Fruit fly (Drosophila melanogaster) whole organism, embryonic: Measurements from ENCODE around the gene UQCR-Q.

ENCODE experiments used
- B-H1 ChIP-seq: fragments of 200-800 bp; sonication (Bioruptor generic); IDR thresholded peaks from 3 replicates; pipeline ENCODE4 v1.3.6; 2022; ENCODE audit warnings: missing biosample characterization, missing genetic modification characterization
- CG10209 ChIP-seq: fragments of 200-800 bp; sonication (Bioruptor generic); optimal IDR thresholded peaks from 3 replicates; lab custom pipeline; 2017; ENCODE audit warnings: missing biosample characterization, mild to moderate bottlenecking, missing genetic modification characterization, missing genetic modification reagents
- CG10654 ChIP-seq: fragments of 200-800 bp; sonication (Bioruptor generic); optimal IDR thresholded peaks from 2 replicates; lab custom pipeline; 2016; ENCODE audit warnings: missing biosample characterization, missing genetic modification characterization
- CG12155 ChIP-seq: fragments of 200-800 bp; sonication (Bioruptor generic); optimal IDR thresholded peaks from 3 replicates; lab custom pipeline; 2016; ENCODE audit warnings: missing biosample characterization, missing genetic modification characterization
- CG12219 ChIP-seq: fragments of 200-800 bp; sonication (Bioruptor generic); optimal IDR thresholded peaks from 3 replicates; lab custom pipeline; 2018; ENCODE audit warnings: missing biosample characterization, mild to moderate bottlenecking, missing genetic modification characterization
- CG12659 ChIP-seq: fragments of 200-800 bp; sonication (Bioruptor generic); optimal IDR thresholded peaks from 3 replicates; lab custom pipeline; 2017; ENCODE audit warnings: mild to moderate bottlenecking, missing biosample characterization, missing genetic modification reagents, missing genetic modification characterization
- CG12744 ChIP-seq: fragments of 200-800 bp; sonication (Bioruptor generic); optimal IDR thresholded peaks from 2 replicates; lab custom pipeline; 2016; ENCODE audit warnings: missing biosample characterization, missing genetic modification characterization
- CG13894 ChIP-seq: fragments of 200-800 bp; sonication (Bioruptor generic); optimal IDR thresholded peaks from 3 replicates; lab custom pipeline; 2018; ENCODE audit warnings: missing biosample characterization, mild to moderate bottlenecking, missing genetic modification characterization, moderate library complexity
- CG14860 ChIP-seq: fragments of 200-800 bp; sonication (Bioruptor generic); IDR thresholded peaks from 3 replicates; pipeline ENCODE4 v1.3.6; 2022; ENCODE audit warnings: missing biosample characterization, missing genetic modification characterization; ENCODE audit not compliant: partially characterized antibody
- CG1529 ChIP-seq: fragments of 200-800 bp; sonication (Bioruptor generic); optimal IDR thresholded peaks from 3 replicates; lab custom pipeline; 2018; ENCODE audit warnings: missing biosample characterization, missing genetic modification characterization
- CG15601 ChIP-seq: fragments of 200-800 bp; sonication (Bioruptor generic); optimal IDR thresholded peaks from 3 replicates; lab custom pipeline; 2019; ENCODE audit warnings: missing biosample characterization, mild to moderate bottlenecking, missing genetic modification characterization, moderate library complexity
- CG1603 ChIP-seq: fragments of 200-800 bp; sonication (Bioruptor generic); optimal IDR thresholded peaks from 2 replicates; lab custom pipeline; 2019; ENCODE audit warnings: missing biosample characterization, mild to moderate bottlenecking, missing genetic modification characterization, moderate library complexity
- CG1647 ChIP-seq: fragments of 200-800 bp; sonication (Bioruptor generic); optimal IDR thresholded peaks from 3 replicates; lab custom pipeline; 2016; ENCODE audit warnings: missing biosample characterization, missing genetic modification characterization
- CG18011 ChIP-seq: fragments of 200-800 bp; sonication (Bioruptor generic); optimal IDR thresholded peaks from 2 replicates; lab custom pipeline; 2017; ENCODE audit warnings: missing biosample characterization, missing genetic modification characterization, mild to moderate bottlenecking, moderate library complexity, missing genotype
- CG18476 ChIP-seq: fragments of 200-800 bp; sonication (Bioruptor generic); optimal IDR thresholded peaks from 2 replicates; lab custom pipeline; 2016; ENCODE audit warnings: missing biosample characterization, mild to moderate bottlenecking, missing genetic modification characterization
- CG2116 ChIP-seq: fragments of 200-800 bp; sonication (Bioruptor generic); optimal IDR thresholded peaks from 3 replicates; lab custom pipeline; 2018; ENCODE audit warnings: missing biosample characterization, mild to moderate bottlenecking, missing genetic modification characterization
- CG2199 ChIP-seq: fragments of 200-800 bp; sonication (Bioruptor generic); IDR thresholded peaks from 3 replicates; pipeline ENCODE4 v1.3.6; 2022; ENCODE audit warnings: missing biosample characterization, missing genetic modification characterization
- CG30020 ChIP-seq: fragments of 200-800 bp; optimal IDR thresholded peaks from 2 replicates; lab custom pipeline; 2019; ENCODE audit warnings: missing biosample characterization, mild to moderate bottlenecking, missing genetic modification characterization, moderate library complexity
- CG31441 ChIP-seq: fragments of 200-800 bp; sonication (Bioruptor generic); IDR thresholded peaks from 2 replicates; pipeline ENCODE4 v1.3.6; 2022; ENCODE audit warnings: missing biosample characterization, missing genetic modification characterization
- CG3838 ChIP-seq: fragments of 200-800 bp; sonication (Bioruptor generic); optimal IDR thresholded peaks from 3 replicates; lab custom pipeline; 2016; ENCODE audit warnings: missing biosample characterization, missing genetic modification characterization
- CG4360 ChIP-seq: fragments of 200-800 bp; sonication (Bioruptor generic); IDR thresholded peaks from 2 replicates; pipeline ENCODE4 v1.3.6; 2022; ENCODE audit warnings: missing biosample characterization, missing genetic modification characterization
- CG4854 ChIP-seq: fragments of 200-800 bp; sonication (Bioruptor generic); optimal IDR thresholded peaks from 2 replicates; lab custom pipeline; 2016; ENCODE audit warnings: missing biosample characterization, missing genetic modification characterization, inconsistent platforms
- CG6765 ChIP-seq: fragments of 200-800 bp; sonication (Bioruptor generic); optimal IDR thresholded peaks from 3 replicates; lab custom pipeline; 2017; ENCODE audit warnings: missing biosample characterization, mild to moderate bottlenecking, missing genetic modification characterization
- CG6813 ChIP-seq: fragments of 200-800 bp; sonication (Bioruptor generic); optimal IDR thresholded peaks from 2 replicates; lab custom pipeline; 2017; ENCODE audit warnings: missing biosample characterization, missing genetic modification characterization, mild to moderate bottlenecking, moderate library complexity, missing genetic modification reagents
- CG7839 ChIP-seq: fragments of 200-800 bp; sonication (Bioruptor generic); optimal IDR thresholded peaks from 3 replicates; lab custom pipeline; 2018; ENCODE audit warnings: missing biosample characterization, mild to moderate bottlenecking, missing genetic modification characterization, moderate library complexity
- CG8924 ChIP-seq: fragments of 200-800 bp; optimal IDR thresholded peaks from 3 replicates; lab custom pipeline; 2019; ENCODE audit warnings: missing biosample characterization, mild to moderate bottlenecking, missing genetic modification characterization, moderate library complexity
- CG9727 ChIP-seq: fragments of 200-800 bp; sonication (Bioruptor generic); optimal IDR thresholded peaks from 3 replicates; lab custom pipeline; 2017; ENCODE audit warnings: missing biosample characterization, mild to moderate bottlenecking, missing genetic modification characterization
- CG9797 ChIP-seq: fragments of 200-800 bp; sonication (Bioruptor generic); optimal IDR thresholded peaks from 3 replicates; lab custom pipeline; 2018; ENCODE audit warnings: missing biosample characterization, mild to moderate bottlenecking, missing genetic modification characterization
- D19A ChIP-seq: fragments of 200-800 bp; optimal IDR thresholded peaks from 3 replicates; lab custom pipeline; 2019; ENCODE audit warnings: missing biosample characterization, mild to moderate bottlenecking, missing genetic modification characterization, moderate library complexity
- Dip3 ChIP-seq: fragments of 200-800 bp; sonication (Bioruptor generic); optimal IDR thresholded peaks from 3 replicates; lab custom pipeline; 2016; ENCODE audit warnings: missing biosample characterization, missing genetic modification characterization
- Doc2 ChIP-seq: fragments of 200-800 bp; sonication (Bioruptor generic); IDR thresholded peaks from 2 replicates; pipeline ENCODE4 v1.3.6; 2022; ENCODE audit warnings: missing biosample characterization, missing genetic modification characterization
- Dref ChIP-seq: fragments of 200-800 bp; sonication (Bioruptor generic); IDR thresholded peaks from 2 replicates; pipeline ENCODE4 v1.3.6; 2022; ENCODE audit warnings: missing biosample characterization, missing genetic modification characterization
- HLH54F ChIP-seq: fragments of 200-800 bp; sonication (Bioruptor generic); optimal IDR thresholded peaks from 3 replicates; lab custom pipeline; 2016; ENCODE audit warnings: missing biosample characterization, missing genetic modification characterization
- Hmr ChIP-seq: fragments of 200-800 bp; sonication (Bioruptor generic); optimal IDR thresholded peaks from 3 replicates; lab custom pipeline; 2017; ENCODE audit warnings: mild to moderate bottlenecking, missing biosample characterization, missing genetic modification reagents, missing genetic modification characterization
- Nf-YA ChIP-seq: fragments of 200-800 bp; sonication (Bioruptor generic); IDR thresholded peaks from 2 replicates; pipeline ENCODE4 v1.3.6; 2022; ENCODE audit warnings: missing biosample characterization, missing genetic modification characterization
- Optix ChIP-seq: fragments of 200-800 bp; sonication (Bioruptor generic); IDR thresholded peaks from 3 replicates; pipeline ENCODE4 v1.3.6; 2022; ENCODE audit warnings: missing biosample characterization, missing genetic modification characterization
- PHDP ChIP-seq: fragments of 200-800 bp; sonication (Bioruptor generic); optimal IDR thresholded peaks from 3 replicates; lab custom pipeline; 2018; ENCODE audit warnings: missing biosample characterization, mild to moderate bottlenecking, missing genetic modification characterization, moderate library complexity
- bbx ChIP-seq: fragments of 200-800 bp; sonication (Bioruptor generic); IDR thresholded peaks from 2 replicates; pipeline ENCODE4 v1.3.6; 2022; ENCODE audit warnings: missing biosample characterization, missing genetic modification characterization; ENCODE audit not compliant: partially characterized antibody
- bcd ChIP-seq: fragments of 200-800 bp; sonication (Bioruptor generic); optimal IDR thresholded peaks from 2 replicates; lab custom pipeline; 2017; ENCODE audit warnings: missing biosample characterization, mild to moderate bottlenecking, missing genetic modification characterization
- disco-r ChIP-seq: fragments of 200-800 bp; sonication (Bioruptor generic); optimal IDR thresholded peaks from 2 replicates; lab custom pipeline; 2016; ENCODE audit warnings: missing biosample characterization, missing genetic modification characterization
- ems ChIP-seq: fragments of 200-800 bp; sonication (Bioruptor generic); optimal IDR thresholded peaks from 3 replicates; lab custom pipeline; 2016; ENCODE audit warnings: missing biosample characterization, missing genetic modification characterization
- gcm2 ChIP-seq: fragments of 200-800 bp; sonication (Bioruptor generic); optimal IDR thresholded peaks from 2 replicates; lab custom pipeline; 2016; ENCODE audit warnings: missing biosample characterization, missing genetic modification characterization
- ind ChIP-seq: fragments of 200-800 bp; sonication (Bioruptor generic); optimal IDR thresholded peaks from 3 replicates; lab custom pipeline; 2016; ENCODE audit warnings: missing biosample characterization, missing genetic modification characterization
- phol ChIP-seq: fragments of 200-800 bp; sonication (Bioruptor generic); optimal IDR thresholded peaks from 3 replicates; lab custom pipeline; 2018; ENCODE audit warnings: missing biosample characterization, mild to moderate bottlenecking, missing genetic modification characterization, moderate library complexity
- pita ChIP-seq: fragments of 200-800 bp; sonication (Bioruptor generic); optimal IDR thresholded peaks from 2 replicates; lab custom pipeline; 2017; ENCODE audit warnings: missing biosample characterization, mild to moderate bottlenecking, missing genetic modification characterization
- row ChIP-seq: fragments of 200-800 bp; sonication (Bioruptor generic); IDR thresholded peaks from 3 replicates; pipeline ENCODE4 v1.3.6; 2022; ENCODE audit warnings: missing biosample characterization, missing genetic modification characterization
- sens ChIP-seq: fragments of 200-800 bp; sonication (Bioruptor generic); peaks from one replicate; lab custom pipeline; 2016; ENCODE audit warnings: missing biosample characterization, missing genetic modification characterization
- slou ChIP-seq: fragments of 200-800 bp; sonication (Bioruptor generic); optimal IDR thresholded peaks from 3 replicates; lab custom pipeline; 2016; ENCODE audit warnings: missing biosample characterization, missing genetic modification characterization
- sug ChIP-seq: fragments of 200-800 bp; optimal IDR thresholded peaks from 2 replicates; lab custom pipeline; 2019; ENCODE audit warnings: missing biosample characterization, mild to moderate bottlenecking, missing genetic modification characterization, moderate library complexity
- unc-4 ChIP-seq: fragments of 200-800 bp; sonication (Bioruptor generic); IDR thresholded peaks from 2 replicates; pipeline ENCODE4 v1.3.6; 2022; ENCODE audit warnings: missing biosample characterization, missing genetic modification characterization; ENCODE audit not compliant: partially characterized antibody
- zen ChIP-seq: fragments of 200-800 bp; sonication (Bioruptor generic); optimal IDR thresholded peaks from 3 replicates; lab custom pipeline; 2018; ENCODE audit warnings: missing biosample characterization, mild to moderate bottlenecking, missing genetic modification characterization, moderate library complexity

UQCR-Q gene

DNA sequence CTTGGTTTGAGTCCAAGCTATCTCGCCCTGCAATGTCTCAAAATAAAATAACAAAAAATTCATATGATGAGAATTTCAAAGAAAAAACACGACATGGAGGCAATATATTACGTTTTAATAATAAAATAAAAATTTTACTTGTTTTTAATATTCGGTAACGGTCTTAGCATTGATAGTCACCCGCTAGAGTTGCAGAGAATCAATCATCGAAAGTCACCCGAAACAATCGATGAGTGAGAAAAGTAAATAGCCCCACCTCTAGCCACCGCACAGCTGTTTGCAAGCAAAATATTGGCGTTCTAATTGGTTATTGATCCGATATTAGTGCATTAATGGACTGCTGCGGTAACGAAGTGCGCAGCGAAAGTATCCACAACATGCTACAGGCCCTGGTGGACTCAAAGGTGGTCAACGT, 1.4 kb downstream of the UQCR-Q start, which contains the start of gene CG34250 (continued):
- peak; percentile 11 for TF ChIP-seq CG10654 (GFP tag; lab: Kevin White, UChicago)
- peak; percentile 44 for TF ChIP-seq ind (GFP tag; lab: Kevin White, UChicago)
- peak; percentile 37 for TF ChIP-seq D19A (tag; lab: Kevin White, UChicago)
- TF ChIP-seq unc-4 (GFP tag; lab: Robert Waterston, UW): peak; percentile 85
- TF ChIP-seq CG31441 (GFP tag; lab: Robert Waterston, UW): peak; percentile 60; the same call in 1 of the 2 replicates
- TF ChIP-seq CG15601 (tag; lab: Kevin White, UChicago): peak; percentile 58
- TF ChIP-seq CG8924 (tag; lab: Kevin White, UChicago): peak; percentile 42
- TF ChIP-seq bbx (GFP tag; lab: Robert Waterston, UW): peak; percentile 68
- peak; percentile 89 for TF ChIP-seq Dref (GFP tag; lab: Robert Waterston, UW)
- peak; percentile 34 for TF ChIP-seq ems
- no peak for TF ChIP-seq disco-r
- peak; percentile 26 for TF ChIP-seq PHDP
- peak; percentile 71 for TF ChIP-seq pita (GFP tag; lab: Kevin White, UChicago)
- TF ChIP-seq CG10209 (GFP tag; lab: Kevin White, UChicago): peak; percentile 39
- peak; percentile 39 for TF ChIP-seq zen
- peak; percentile 37 for TF ChIP-seq gcm2
- no peak for TF ChIP-seq Doc2
- TF ChIP-seq CG7839 (tag; lab: Kevin White, UChicago): peak; percentile 9
- TF ChIP-seq CG12219 (GFP tag; lab: Kevin White, UChicago): no peak
- TF ChIP-seq Optix: no peak
- TF ChIP-seq CG2116: peak; percentile 100
- peak; percentile 52 for TF ChIP-seq CG9797 (GFP tag; lab: Kevin White, UChicago)
- no peak for TF ChIP-seq Nf-YA (GFP tag; lab: Robert Waterston, UW)
- TF ChIP-seq CG12155: peak; percentile 38
- TF ChIP-seq CG18011: peak; percentile 4
- TF ChIP-seq CG4360 (GFP tag; lab: Robert Waterston, UW): no peak
- no peak for TF ChIP-seq CG2199
- TF ChIP-seq sens (GFP tag; lab: Kevin White, UChicago): peak; percentile 78
- peak; percentile 19 for TF ChIP-seq Dip3 (GFP tag; lab: Kevin White, UChicago)
- TF ChIP-seq Hmr (GFP tag; lab: Kevin White, UChicago): peak; percentile 55
- TF ChIP-seq CG12659 (GFP tag; lab: Kevin White, UChicago): peak; percentile 79
- peak; percentile 47; the same call in 1 of the 3 replicates for TF ChIP-seq row (GFP tag; lab: Robert Waterston, UW)
- TF ChIP-seq bcd (GFP tag; lab: Kevin White, UChicago): peak; percentile 23
- TF ChIP-seq CG12744 (GFP tag; lab: Kevin White, UChicago): no peak
- TF ChIP-seq CG6765 (GFP tag; lab: Kevin White, UChicago): no peak
- no peak for TF ChIP-seq CG1529
- TF ChIP-seq CG6813 (GFP tag; lab: Kevin White, UChicago): no peak
- peak; percentile 31 for TF ChIP-seq HLH54F (GFP tag; lab: Kevin White, UChicago)
- peak; percentile 63 for TF ChIP-seq phol (tag; lab: Kevin White, UChicago)
- TF ChIP-seq CG1603 (tag; lab: Kevin White, UChicago): peak; percentile 25
- no peak for TF ChIP-seq B-H1 (GFP tag; lab: Robert Waterston, UW)
- peak; percentile 39 for TF ChIP-seq CG18476 (GFP tag; lab: Kevin White, UChicago)
- peak; percentile 53 for TF ChIP-seq CG30020 (tag; lab: Kevin White, UChicago)
- peak; percentile 10 for TF ChIP-seq slou (GFP tag; lab: Kevin White, UChicago)
- peak; percentile 72 for TF ChIP-seq sug (tag; lab: Kevin White, UChicago)
- peak; percentile 28 for TF ChIP-seq CG3838 (GFP tag; lab: Kevin White, UChicago)
- peak; percentile 37 for TF ChIP-seq CG4854 (GFP tag; lab: Kevin White, UChicago)
- TF ChIP-seq CG9727: peak; percentile 31
- TF ChIP-seq CG13894 (tag; lab: Kevin White, UChicago): peak; percentile 60
- peak; percentile 66; the same call in 2 of the 3 replicates for TF ChIP-seq CG14860 (GFP tag; lab: Robert Waterston, UW)
- TF ChIP-seq CG1647 (GFP tag; lab: Kevin White, UChicago): no peak
